Worm (Caenorhabditis elegans) whole organism, L3 larva: ENCODE results near the gene C14B9.2.

ENCODE experiments used
- ZK546.5 ChIP-seq: sonication (generic microtip); optimal IDR thresholded peaks from 2 replicates; lab custom pipeline; 2017; ENCODE audit warnings: missing biosample characterization, missing genetic modification characterization
- ama-1 ChIP-seq: fragments of 150-350 bp; optimal IDR thresholded peaks from 2 replicates; lab custom pipeline; 2018
- fkh-2 ChIP-seq: fragments of 150-350 bp; optimal IDR thresholded peaks from 2 replicates; lab custom pipeline; 2014; ENCODE audit warnings: missing biosample characterization, missing genetic modification reagents, missing genetic modification characterization
- mdl-1 ChIP-seq: fragments of 150-350 bp; optimal IDR thresholded peaks from 2 replicates; lab custom pipeline; 2014; ENCODE audit warnings: missing biosample characterization, missing genetic modification characterization
- nhr-11 ChIP-seq: fragments of 150-350 bp; optimal IDR thresholded peaks from 2 replicates; lab custom pipeline; 2014; ENCODE audit warnings: missing biosample characterization, missing genetic modification characterization
- nhr-77 ChIP-seq: fragments of 150-350 bp; optimal IDR thresholded peaks from 2 replicates; lab custom pipeline; 2014; ENCODE audit warnings: missing biosample characterization, missing genetic modification characterization
- pha-4 ChIP-seq: fragments of 150-350 bp; optimal IDR thresholded peaks from 2 replicates; lab custom pipeline; 2014; ENCODE audit warnings: missing biosample characterization, missing genetic modification reagents, missing genetic modification characterization
- skn-1 ChIP-seq: fragments of 150-350 bp; optimal IDR thresholded peaks from 2 replicates; lab custom pipeline; 2014; ENCODE audit warnings: missing biosample characterization, missing genetic modification characterization
- snpc-4 ChIP-seq: fragments of 150-350 bp; optimal IDR thresholded peaks from 2 replicates; lab custom pipeline; 2014; ENCODE audit warnings: missing biosample characterization, missing genetic modification characterization
- ztf-11 ChIP-seq: fragments of 150-350 bp; optimal IDR thresholded peaks from 2 replicates; lab custom pipeline; 2014; ENCODE audit warnings: missing biosample characterization, missing genetic modification characterization

DNA sequence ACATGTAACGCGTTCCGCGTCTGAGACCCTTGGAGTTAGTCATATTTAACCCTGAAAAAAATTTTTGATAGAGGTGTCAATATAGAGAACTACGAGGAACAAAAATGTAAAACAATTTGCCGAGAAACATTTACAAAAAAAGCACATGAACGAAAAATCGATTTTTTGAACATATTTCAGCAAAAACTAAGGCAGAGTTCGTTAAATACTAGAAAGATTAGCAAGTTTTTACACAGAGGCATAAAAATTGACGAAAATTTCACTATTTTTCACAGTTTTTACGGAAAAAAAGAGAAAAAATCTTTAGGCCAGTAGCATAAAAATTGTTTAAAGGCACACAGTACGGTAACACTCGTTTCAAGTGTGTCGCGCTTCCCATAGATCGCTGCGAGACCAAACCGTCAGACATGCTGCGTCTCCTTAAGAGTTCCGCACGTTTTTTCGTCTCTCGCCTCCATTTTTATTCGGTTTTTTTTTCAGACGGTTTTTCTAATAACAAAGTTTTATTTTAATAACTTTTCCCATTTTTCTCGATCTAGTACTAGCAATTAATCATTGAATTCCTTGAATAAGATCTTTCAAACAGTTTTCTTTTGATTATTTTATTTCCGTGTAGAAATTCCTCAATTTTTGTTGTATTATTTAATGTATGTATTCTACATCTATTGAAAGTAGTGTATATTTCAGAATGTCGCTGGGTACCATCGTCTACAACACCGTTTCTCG lies 3.1 kb upstream of the C14B9.2 start, which contains the start of the genes rpl-21 and C14B9.10:
- TF ChIP-seq ama-1 (lab: Kevin White, UChicago) (peak; percentile 53), nhr-77 (no peak), skn-1 (tag; lab: Kevin White, UChicago) (peak; percentile 58), mdl-1 (tag; lab: Kevin White, UChicago) (no peak), fkh-2 (tag; lab: Kevin White, UChicago) (no peak), nhr-11 (no peak), ztf-11 (tag; lab: Kevin White, UChicago) (no peak), ZK546.5 (tag; lab: Kevin White, UChicago) (peak; percentile 0), pha-4 (tag; lab: Kevin White, UChicago) (peak; percentile 95), snpc-4 (peak; percentile 47)
